Worm (Caenorhabditis elegans): ENCODE measurements around the gene sre-12.

sre-12 gene

DNA sequence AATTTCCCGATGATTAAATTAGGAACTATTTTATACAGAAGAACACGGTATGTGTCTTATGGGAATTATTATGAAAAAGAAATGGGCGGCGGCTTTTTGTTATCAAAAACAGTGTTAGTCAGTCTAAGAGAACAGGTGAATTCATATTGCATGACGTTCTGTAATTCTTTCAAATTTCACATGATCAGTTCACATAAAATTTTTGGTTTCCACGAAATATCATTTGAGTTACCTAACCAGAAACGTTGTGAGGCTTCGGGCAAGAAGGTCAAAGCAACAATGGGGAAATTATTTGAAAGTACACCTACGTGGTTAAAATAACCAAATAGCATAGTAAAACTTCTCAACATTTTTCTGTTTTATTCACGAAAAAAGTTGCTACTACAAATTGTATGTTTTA is 43.0 kb downstream of the sre-12 start, which contains the start of gene Y57E12B.10 (continued):
- TF ChIP-seq skn-1 (tag; optimal IDR thresholded peaks at IDR 0.05) (no peak), daf-19 (GFP tag; conservative IDR thresholded peaks at IDR 0.05) (no peak), aha-1 (tag) (no peak)

DNA sequence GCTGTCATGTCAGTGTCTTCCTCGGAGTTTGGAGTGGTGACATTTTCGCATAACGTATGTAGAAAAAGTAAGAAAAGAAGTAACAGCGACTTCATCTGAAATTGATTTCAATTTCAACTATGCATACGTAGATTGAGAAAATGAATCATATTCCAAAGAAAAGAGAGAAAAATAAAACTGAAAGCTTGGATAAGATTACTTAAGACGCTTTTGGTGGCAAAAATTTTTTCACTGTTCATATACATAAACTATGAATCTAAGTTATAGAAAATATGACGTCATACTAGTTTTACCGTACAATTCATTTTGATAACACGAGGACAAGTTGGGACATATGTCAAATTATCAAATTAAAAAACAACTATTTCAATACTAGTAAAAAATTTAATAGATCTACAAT is 44.7 kb downstream of the sre-12 start, which contains the start of gene lipl-6:
TSS of gene lipl-6 (minus strand) at position 101 of the 400 bp plus-strand sequence.
- TF ChIP-seq unc-130 (GFP tag; optimal IDR thresholded peaks at IDR 0.05), result no peak
- no peak for TF ChIP-seq nhr-76 (tag; optimal IDR thresholded peaks at IDR 0.05)
- TF ChIP-seq hlh-30 (tag; optimal IDR thresholded peaks at IDR 0.05; ENCODE audit: insufficient read depth), result no peak
- TF ChIP-seq F49E8.2 (tag; optimal IDR thresholded peaks at IDR 0.05; ENCODE audit: borderline replicate concordance), result no peak
- no peak for TF ChIP-seq Y5F2A.4 (GFP tag; optimal IDR thresholded peaks at IDR 0.05)
- TF ChIP-seq pqm-1 (tag; optimal IDR thresholded peaks at IDR 0.05), result no peak
- TF ChIP-seq unc-62 (GFP tag; optimal IDR thresholded peaks at IDR 0.05 in 1 of 2), result no peak
- no peak for TF ChIP-seq unc-62 (tag; optimal IDR thresholded peaks at IDR 0.05)
- no peak for TF ChIP-seq F37D6.2 (tag; optimal IDR thresholded peaks at IDR 0.05)
- TF ChIP-seq D1046.2 (GFP tag; IDR thresholded peaks at IDR 0.05), result no peak
- no peak for TF ChIP-seq nhr-41 (GFP tag; IDR thresholded peaks at IDR 0.05)
- TF ChIP-seq arid-1 (GFP tag; conservative IDR thresholded peaks at IDR 0.05), result no peak
- no peak for TF ChIP-seq ceh-62 (tag; optimal IDR thresholded peaks at IDR 0.05)
- no peak for TF ChIP-seq ceh-28 (tag; optimal IDR thresholded peaks at IDR 0.05)
- TF ChIP-seq ama-1 (optimal IDR thresholded peaks at IDR 0.05), result no peak

DNA sequence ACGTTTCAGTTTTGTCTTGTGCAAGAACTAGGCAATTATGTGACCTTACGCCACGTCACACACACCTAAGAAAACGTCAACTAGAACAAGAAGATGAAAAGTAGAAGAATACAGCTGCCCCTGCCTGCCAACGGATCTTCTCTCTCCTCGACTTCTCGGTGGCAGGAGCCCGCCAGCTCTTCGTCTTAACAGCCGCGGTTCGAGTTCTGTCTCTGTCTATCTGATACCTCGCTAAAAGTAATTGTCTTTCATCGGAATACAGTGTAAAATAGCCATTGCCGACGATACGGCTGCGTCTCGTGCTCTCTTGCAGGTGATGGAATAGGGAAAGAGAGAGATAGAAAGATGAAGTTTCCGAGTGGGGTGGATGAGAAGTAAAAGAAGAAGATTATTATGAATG is 48.6 kb downstream of the sre-12 start:
- TF ChIP-seq nhr-11 (tag; optimal IDR thresholded peaks at IDR 0.05), result peak; percentile 13
- TF ChIP-seq fkh-10 (GFP tag; optimal IDR thresholded peaks at IDR 0.05), result no peak
- no peak for TF ChIP-seq unc-39 (tag; optimal IDR thresholded peaks at IDR 0.05)
- TF ChIP-seq nhr-102 (tag; optimal IDR thresholded peaks at IDR 0.05), result no peak
- no peak for TF ChIP-seq R02D3.7 (tag; optimal IDR thresholded peaks at IDR 0.05)
- no peak for TF ChIP-seq snpc-4 (tag; optimal IDR thresholded peaks at IDR 0.05)
- TF ChIP-seq madf-9 (GFP tag; conservative IDR thresholded peaks at IDR 0.05), result no peak
- no peak for TF ChIP-seq nhr-28 (tag; optimal IDR thresholded peaks at IDR 0.05)
- TF ChIP-seq ZK337.2 (GFP tag; IDR thresholded peaks at IDR 0.05), result no peak
- TF ChIP-seq nhr-237 (tag; optimal IDR thresholded peaks at IDR 0.05), result no peak
- no peak for TF ChIP-seq F10B5.3 (tag; optimal IDR thresholded peaks at IDR 0.05)
- TF ChIP-seq tra-1 (GFP tag; IDR thresholded peaks at IDR 0.05), result no peak
- no peak for TF ChIP-seq lin-13 (GFP tag; optimal IDR thresholded peaks at IDR 0.05)
- TF ChIP-seq mdl-1 (tag; optimal IDR thresholded peaks at IDR 0.05), result no peak
- no peak for TF ChIP-seq nhr-6 (tag; optimal IDR thresholded peaks at IDR 0.05)
- TF ChIP-seq zag-1 (tag; optimal IDR thresholded peaks at IDR 0.05), result no peak
- no peak for TF ChIP-seq sdz-12 (GFP tag; optimal IDR thresholded peaks at IDR 0.05)
- TF ChIP-seq daf-16 (GFP tag; optimal IDR thresholded peaks at IDR 0.05), result peak in 1 of 2 experiments; percentile 12
- TF ChIP-seq daf-16 (tag; optimal IDR thresholded peaks at IDR 0.05), result no peak
- no peak for TF ChIP-seq dmd-9 (GFP tag; IDR thresholded peaks at IDR 0.05)
- TF ChIP-seq hlh-11 (tag; optimal IDR thresholded peaks at IDR 0.05), result peak; percentile 45
- TF ChIP-seq ceh-44 (GFP tag; IDR thresholded peaks at IDR 0.05), result no peak
- TF ChIP-seq hif-1 (tag; optimal IDR thresholded peaks at IDR 0.05), result no peak
- no peak for TF ChIP-seq aly-2 (tag; optimal IDR thresholded peaks at IDR 0.05)
- no peak for TF ChIP-seq zfp-3 (GFP tag; conservative IDR thresholded peaks at IDR 0.05)
- TF ChIP-seq F49E8.2 (tag; optimal IDR thresholded peaks at IDR 0.05; ENCODE audit: borderline replicate concordance), result no peak
